Fruit fly (Drosophila melanogaster) whole organism, embryonic: ENCODE measurements around the gene PH4alphaNE2.
A peak's percentile ranks its signal among the peaks of the same experiment; 100 is the strongest.

Source experiments
- Abd-B ChIP-seq: fragments of 200-800 bp; sonication (Bioruptor generic); optimal IDR thresholded peaks from 2 replicates; lab custom pipeline; 2018; ENCODE audit warnings: missing biosample characterization, mild to moderate bottlenecking, missing genetic modification characterization, moderate library complexity
- Atf3 ChIP-seq: fragments of 200-800 bp; sonication (Bioruptor generic); optimal IDR thresholded peaks from 3 replicates; lab custom pipeline; 2016; ENCODE audit warnings: missing biosample characterization, missing genetic modification characterization
- B-H2 ChIP-seq: fragments of 200-800 bp; sonication (Bioruptor generic); optimal IDR thresholded peaks from 2 replicates; lab custom pipeline; 2018; ENCODE audit warnings: missing biosample characterization, mild to moderate bottlenecking, missing genetic modification characterization
- Blimp-1 ChIP-seq: fragments of 200-800 bp; sonication (Bioruptor generic); optimal IDR thresholded peaks from 3 replicates; lab custom pipeline; 2018; ENCODE audit warnings: missing biosample characterization, missing genetic modification characterization, mild to moderate bottlenecking, moderate library complexity, missing genetic modification reagents
- CG10209 ChIP-seq: fragments of 200-800 bp; sonication (Bioruptor generic); optimal IDR thresholded peaks from 3 replicates; lab custom pipeline; 2017; ENCODE audit warnings: missing biosample characterization, mild to moderate bottlenecking, missing genetic modification characterization, missing genetic modification reagents
- CG11247 ChIP-seq: fragments of 200-800 bp; sonication (Bioruptor generic); IDR thresholded peaks from 2 replicates; pipeline ENCODE4 v1.3.6; 2022; ENCODE audit warnings: missing biosample characterization, missing genetic modification characterization
- CG11456 ChIP-seq: fragments of 200-800 bp; sonication (Bioruptor generic); IDR thresholded peaks from 3 replicates; pipeline ENCODE4 v1.3.6; 2022; ENCODE audit warnings: missing biosample characterization, missing genetic modification characterization
- CG12236 ChIP-seq: fragments of 200-800 bp; sonication (Bioruptor generic); optimal IDR thresholded peaks from 2 replicates; lab custom pipeline; 2016; ENCODE audit warnings: missing biosample characterization, missing genetic modification characterization
- CG15073 ChIP-seq: fragments of 200-800 bp; sonication (Bioruptor generic); optimal IDR thresholded peaks from 2 replicates; lab custom pipeline; 2016; ENCODE audit warnings: missing biosample characterization, missing genetic modification characterization
- CG15479 ChIP-seq: fragments of 200-800 bp; sonication (Bioruptor generic); optimal IDR thresholded peaks from 3 replicates; lab custom pipeline; 2019; ENCODE audit warnings: missing biosample characterization, mild to moderate bottlenecking, missing genetic modification characterization, moderate library complexity
- CG1603 ChIP-seq: fragments of 200-800 bp; sonication (Bioruptor generic); optimal IDR thresholded peaks from 2 replicates; lab custom pipeline; 2019; ENCODE audit warnings: missing biosample characterization, mild to moderate bottlenecking, missing genetic modification characterization, moderate library complexity
- CG17328 ChIP-seq: fragments of 200-800 bp; sonication (Bioruptor generic); IDR thresholded peaks from 2 replicates; pipeline ENCODE4 v1.3.6; 2022; ENCODE audit warnings: missing biosample characterization, missing genetic modification characterization
- CG17612 ChIP-seq: fragments of 200-800 bp; sonication (Bioruptor generic); IDR thresholded peaks from 2 replicates; pipeline ENCODE4 v1.3.6; 2022; ENCODE audit warnings: missing biosample characterization, missing genetic modification characterization
- CG1832 ChIP-seq: fragments of 200-800 bp; sonication (Bioruptor generic); optimal IDR thresholded peaks from 2 replicates; lab custom pipeline; 2017; ENCODE audit warnings: missing biosample characterization, mild to moderate bottlenecking, missing genetic modification characterization, inconsistent platforms
- CG3065 ChIP-seq: fragments of 200-800 bp; sonication (Bioruptor generic); optimal IDR thresholded peaks from 2 replicates; lab custom pipeline; 2016; ENCODE audit warnings: missing biosample characterization, missing genetic modification characterization
- CG34224 ChIP-seq: fragments of 200-800 bp; sonication (Bioruptor generic); IDR thresholded peaks from 3 replicates; pipeline ENCODE4 v1.3.6; 2022; ENCODE audit warnings: missing biosample characterization, missing genetic modification characterization; ENCODE audit not compliant: partially characterized antibody
- CG34422 ChIP-seq: fragments of 200-800 bp; sonication (Bioruptor generic); IDR thresholded peaks from 3 replicates; pipeline ENCODE4 v1.3.6; 2022; ENCODE audit warnings: missing biosample characterization, missing genetic modification characterization
- CG7786 ChIP-seq: fragments of 200-800 bp; sonication (Bioruptor generic); optimal IDR thresholded peaks from 2 replicates; lab custom pipeline; 2016; ENCODE audit warnings: missing biosample characterization, missing genetic modification characterization
- CG8765 ChIP-seq: fragments of 200-800 bp; sonication (Bioruptor generic); IDR thresholded peaks from 2 replicates; pipeline ENCODE4 v1.3.6; 2022; ENCODE audit warnings: missing biosample characterization, missing genetic modification characterization
- Dfd ChIP-seq, 2 experiments: fragments of >200 bp; optimal IDR thresholded peaks; 2 replicates each; lab custom pipeline; 2017; ENCODE audit warnings: missing biosample characterization in 2 of 2, missing genetic modification characterization in 2 of 2
- E2f1 ChIP-seq: fragments of 200-800 bp; sonication (Bioruptor generic); IDR thresholded peaks from 2 replicates; pipeline ENCODE4 v1.3.6; 2022; ENCODE audit warnings: missing biosample characterization, missing genetic modification characterization
- E2f2 ChIP-seq: fragments of 200-800 bp; sonication (Bioruptor generic); IDR thresholded peaks from 2 replicates; pipeline ENCODE4 v1.3.6; 2022; ENCODE audit warnings: missing biosample characterization, missing genetic modification characterization
- Fer2 ChIP-seq: fragments of 200-800 bp; sonication (Bioruptor generic); optimal IDR thresholded peaks from 2 replicates; lab custom pipeline; 2018; ENCODE audit warnings: missing biosample characterization, mild to moderate bottlenecking, missing genetic modification characterization, moderate library complexity
- HLH54F ChIP-seq: fragments of 200-800 bp; sonication (Bioruptor generic); optimal IDR thresholded peaks from 3 replicates; lab custom pipeline; 2016; ENCODE audit warnings: missing biosample characterization, missing genetic modification characterization
- HmgD ChIP-seq: fragments of 200-800 bp; sonication (Bioruptor generic); optimal IDR thresholded peaks from 3 replicates; lab custom pipeline; 2016; ENCODE audit warnings: missing biosample characterization, missing genetic modification characterization
- Jarid2 ChIP-seq: fragments of 200-800 bp; sonication (Bioruptor generic); optimal IDR thresholded peaks from 3 replicates; lab custom pipeline; 2017; ENCODE audit warnings: mild to moderate bottlenecking, missing biosample characterization, missing genetic modification reagents, missing genetic modification characterization
- Meics ChIP-seq: fragments of 200-800 bp; sonication (Bioruptor generic); optimal IDR thresholded peaks from 2 replicates; lab custom pipeline; 2017; ENCODE audit warnings: missing biosample characterization, mild to moderate bottlenecking, missing genetic modification characterization
- Sry-β ChIP-seq: fragments of 200-800 bp; sonication (Bioruptor generic); optimal IDR thresholded peaks from 2 replicates; lab custom pipeline; 2018; ENCODE audit warnings: missing biosample characterization, mild to moderate bottlenecking, missing genetic modification characterization, moderate library complexity
- YL-1 ChIP-seq: fragments of 200-800 bp; sonication (Bioruptor generic); optimal IDR thresholded peaks from 3 replicates; lab custom pipeline; 2017; ENCODE audit warnings: missing biosample characterization, mild to moderate bottlenecking, missing genetic modification characterization
- ac ChIP-seq: fragments of 200-800 bp; sonication (Bioruptor generic); optimal IDR thresholded peaks from 3 replicates; lab custom pipeline; 2017; ENCODE audit warnings: missing biosample characterization, mild to moderate bottlenecking, missing genetic modification characterization
- al ChIP-seq: fragments of 200-800 bp; sonication (Bioruptor generic); IDR thresholded peaks from 2 replicates; pipeline ENCODE4 v1.3.6; 2022; ENCODE audit warnings: missing biosample characterization, missing genetic modification characterization
- ap ChIP-seq: fragments of 200-800 bp; sonication (Bioruptor generic); IDR thresholded peaks from 2 replicates; pipeline ENCODE4 v1.3.6; 2022; ENCODE audit warnings: missing biosample characterization, missing genetic modification characterization
- br ChIP-seq: fragments of >200 bp; optimal IDR thresholded peaks from 2 replicates; lab custom pipeline; 2017
- chm ChIP-seq: fragments of 200-800 bp; sonication (Bioruptor generic); IDR thresholded peaks from 2 replicates; pipeline ENCODE4 v1.3.6; 2022; ENCODE audit warnings: missing biosample characterization, missing genetic modification characterization
- croc ChIP-seq: fragments of 200-800 bp; sonication (Bioruptor generic); conservative IDR thresholded peaks from 3 replicates; pipeline ENCODE4 v1.3.6; 2022; ENCODE audit warnings: missing biosample characterization, missing genetic modification characterization
- cwo ChIP-seq: fragments of 200-800 bp; sonication (Bioruptor generic); optimal IDR thresholded peaks from 3 replicates; lab custom pipeline; 2017; ENCODE audit warnings: missing biosample characterization, missing genetic modification characterization, mild to moderate bottlenecking, moderate library complexity, missing genetic modification reagents
- exex ChIP-seq: fragments of 200-800 bp; sonication (Bioruptor generic); optimal IDR thresholded peaks from 4 replicates; lab custom pipeline; 2018; ENCODE audit warnings: missing biosample characterization, mild to moderate bottlenecking, missing genetic modification characterization, moderate library complexity
- fd64A ChIP-seq: fragments of 200-800 bp; sonication (Bioruptor generic); optimal IDR thresholded peaks from 3 replicates; lab custom pipeline; 2018; ENCODE audit warnings: missing biosample characterization, mild to moderate bottlenecking, missing genetic modification characterization
- fd96Cb ChIP-seq: fragments of 200-800 bp; sonication (Bioruptor generic); optimal IDR thresholded peaks from 2 replicates; lab custom pipeline; 2018; ENCODE audit warnings: missing biosample characterization, mild to moderate bottlenecking, missing genetic modification characterization, moderate library complexity
- ftz-f1 ChIP-seq: fragments of 200-800 bp; sonication (Bioruptor generic); optimal IDR thresholded peaks from 2 replicates; lab custom pipeline; 2016; ENCODE audit warnings: missing biosample characterization, missing genetic modification characterization
- gce ChIP-seq: fragments of 200-800 bp; sonication (Bioruptor generic); IDR thresholded peaks from 3 replicates; pipeline ENCODE4 v1.3.6; 2022; ENCODE audit warnings: missing biosample characterization, missing genetic modification characterization
- gem ChIP-seq: fragments of 200-800 bp; sonication (Bioruptor generic); optimal IDR thresholded peaks from 2 replicates; lab custom pipeline; 2019; ENCODE audit warnings: missing biosample characterization, mild to moderate bottlenecking, missing genetic modification characterization, moderate library complexity
- inv ChIP-seq: fragments of 200-800 bp; sonication (Bioruptor generic); IDR thresholded peaks from 2 replicates; pipeline ENCODE4 v1.3.6; 2022; ENCODE audit warnings: missing biosample characterization, missing genetic modification characterization; ENCODE audit not compliant: partially characterized antibody
- jumu ChIP-seq: fragments of 200-800 bp; sonication (Bioruptor generic); optimal IDR thresholded peaks from 3 replicates; lab custom pipeline; 2016; ENCODE audit warnings: missing biosample characterization, missing genetic modification characterization
- ranshi ChIP-seq: fragments of 200-800 bp; sonication (Bioruptor generic); IDR thresholded peaks from 2 replicates; pipeline ENCODE4 v1.3.6; 2022; ENCODE audit warnings: missing biosample characterization, missing genetic modification characterization
- run ChIP-seq: fragments of 200-800 bp; sonication (Bioruptor generic); optimal IDR thresholded peaks from 3 replicates; lab custom pipeline; 2018; ENCODE audit warnings: missing biosample characterization, mild to moderate bottlenecking, missing genetic modification characterization
- salm ChIP-seq: fragments of 200-800 bp; sonication (Bioruptor generic); optimal IDR thresholded peaks from 2 replicates; lab custom pipeline; 2018; ENCODE audit warnings: missing biosample characterization, mild to moderate bottlenecking, missing genetic modification characterization
- tin ChIP-seq: fragments of 200-800 bp; sonication (Bioruptor generic); optimal IDR thresholded peaks from 3 replicates; lab custom pipeline; 2016; ENCODE audit warnings: missing biosample characterization, missing genetic modification characterization
- unc-4 ChIP-seq: fragments of 200-800 bp; sonication (Bioruptor generic); IDR thresholded peaks from 2 replicates; pipeline ENCODE4 v1.3.6; 2022; ENCODE audit warnings: missing biosample characterization, missing genetic modification characterization; ENCODE audit not compliant: partially characterized antibody
- unpg ChIP-seq: fragments of 200-800 bp; sonication (Bioruptor generic); optimal IDR thresholded peaks from 3 replicates; lab custom pipeline; 2018; ENCODE audit warnings: missing biosample characterization, mild to moderate bottlenecking, missing genetic modification characterization, moderate library complexity

The PH4alphaNE2 gene

DNA sequence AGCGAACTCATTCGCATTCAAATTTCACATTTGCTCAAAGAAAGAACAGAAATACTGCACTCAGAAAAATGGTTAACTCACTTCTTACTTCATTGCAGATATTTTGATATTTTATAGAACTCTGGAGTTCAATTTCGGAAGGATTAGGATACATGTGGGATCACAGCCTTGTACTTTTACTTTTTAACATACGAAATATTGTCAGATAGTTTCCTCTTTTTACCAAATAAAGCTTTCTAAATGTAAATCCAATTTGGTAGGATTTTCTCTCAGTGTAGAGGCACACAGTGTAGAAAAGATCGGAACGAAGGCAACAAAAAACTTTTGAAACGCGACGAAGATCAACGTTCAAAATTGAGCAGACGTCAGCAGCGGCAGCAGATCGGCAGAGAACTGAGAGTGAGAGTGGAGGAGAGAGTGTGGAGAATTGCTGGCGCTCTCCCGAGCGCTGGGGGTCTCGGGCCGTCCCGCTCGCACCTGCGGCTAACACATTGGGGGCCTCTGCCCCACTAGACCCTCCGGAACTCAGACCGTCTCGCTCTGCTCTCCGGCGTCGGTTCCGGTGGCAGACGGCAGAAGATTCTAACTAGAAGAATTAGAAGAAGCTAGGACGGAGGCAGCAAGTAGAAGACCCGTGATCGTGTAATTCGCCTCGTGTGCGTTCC, 20.1 kb upstream of the PH4alphaNE2 start, which contains the start of gene tmod (continued):
- TF ChIP-seq YL-1 (GFP tag; lab: Kevin White, UChicago) (no peak), CG15479 (GFP tag; lab: Kevin White, UChicago) (no peak), Meics (peak; percentile 44), CG10209 (peak; percentile 41), CG12236 (GFP tag; lab: Kevin White, UChicago) (no peak), CG8765 (GFP tag; lab: Robert Waterston, UW) (no peak), CG11247 (GFP tag; lab: Robert Waterston, UW) (no peak), CG17612 (GFP tag; lab: Robert Waterston, UW) (no peak), CG1603 (tag; lab: Kevin White, UChicago) (peak; percentile 45), run (peak; percentile 31), HmgD (GFP tag; lab: Kevin White, UChicago) (no peak), unpg (GFP tag; lab: Kevin White, UChicago) (peak; percentile 64), E2f2 (GFP tag; lab: Robert Waterston, UW) (peak; percentile 20; the same call in 1 of the 2 replicates), CG17328 (GFP tag; lab: Robert Waterston, UW) (no peak; the same call in 1 of the 2 replicates), Jarid2 (GFP tag; lab: Kevin White, UChicago) (peak; percentile 12), Fer2 (no peak), exex (tag; lab: Kevin White, UChicago) (no peak), Dfd (GFP tag; optimal IDR thresholded peaks at IDR 0.05; lab: Kevin White, UChicago) (no peak), fd64A (peak; percentile 6), CG1832 (GFP tag; lab: Kevin White, UChicago) (peak; percentile 83), ap (no peak), CG34422 (GFP tag; lab: Robert Waterston, UW) (no peak), CG34224 (GFP tag; lab: Robert Waterston, UW) (peak; percentile 57), Abd-B (GFP tag; lab: Kevin White, UChicago) (peak; percentile 26), E2f1 (GFP tag; lab: Robert Waterston, UW) (peak; percentile 24; the same call in 1 of the 2 replicates), chm (GFP tag; lab: Robert Waterston, UW) (peak; percentile 52; the same call in 1 of the 2 replicates), Sry-β (peak; percentile 32), gce (GFP tag; lab: Robert Waterston, UW) (no peak), br (lab: Kevin White, UChicago) (no peak), HLH54F (GFP tag; lab: Kevin White, UChicago) (peak; percentile 19), CG3065 (GFP tag; lab: Kevin White, UChicago) (no peak), CG15073 (GFP tag; lab: Kevin White, UChicago) (no peak), tin (GFP tag; lab: Kevin White, UChicago) (peak; percentile 34), salm (tag; lab: Kevin White, UChicago) (peak; percentile 61), Blimp-1 (GFP tag; lab: Kevin White, UChicago) (peak; percentile 74), Atf3 (no peak), jumu (GFP tag; lab: Kevin White, UChicago) (peak; percentile 14), cwo (GFP tag; lab: Kevin White, UChicago) (no peak), al (GFP tag; lab: Robert Waterston, UW) (no peak), ftz-f1 (peak; percentile 36), unc-4 (no peak), fd96Cb (peak; percentile 76), ac (GFP tag; lab: Kevin White, UChicago) (no peak), gem (peak; percentile 80), CG7786 (GFP tag; lab: Kevin White, UChicago) (no peak), B-H2 (peak; percentile 19), CG11456 (no peak), ranshi (GFP tag; lab: Robert Waterston, UW) (no peak), inv (GFP tag; lab: Robert Waterston, UW) (no peak), croc (GFP tag; lab: Robert Waterston, UW) (peak; percentile 21; the same call in 1 of the 3 replicates)
